Worm (Caenorhabditis elegans) whole organism, L4 larva: Measurements from ENCODE around the gene acs-1.

ENCODE experiments used
- F44E2.7 ChIP-seq: fragments of 200-800 bp; sonication (Bioruptor generic); IDR thresholded peaks from 2 replicates; pipeline ENCODE4 v2.1.2; 2022; ENCODE audit warnings: missing genetic modification characterization, missing compliant biosample characterization
- R02D3.7 ChIP-seq: fragments of 150-350 bp; sonication (generic microtip); optimal IDR thresholded peaks from 3 replicates; lab custom pipeline; 2014; ENCODE audit warnings: missing biosample characterization, missing genetic modification characterization
- T20F7.1 ChIP-seq: fragments of 200-800 bp; sonication (Bioruptor generic); optimal IDR thresholded peaks from 2 replicates; lab custom pipeline; 2018; ENCODE audit warnings: mild to moderate bottlenecking, missing genetic modification characterization, missing compliant biosample characterization
- Y5F2A.4 ChIP-seq: fragments of 200-800 bp; sonication (Bioruptor generic); optimal IDR thresholded peaks from 2 replicates; lab custom pipeline; 2018; ENCODE audit warnings: mild to moderate bottlenecking, missing genetic modification characterization, missing compliant biosample characterization
- aha-1 ChIP-seq: fragments of 150-350 bp; peaks from one replicate; lab custom pipeline; 2014; ENCODE audit warnings: missing biosample characterization, missing genetic modification characterization
- ama-1 ChIP-seq: fragments of 150-350 bp; optimal IDR thresholded peaks from 2 replicates; lab custom pipeline; 2014; ENCODE audit warnings: inconsistent platforms, mixed read lengths
- arid-1 ChIP-seq: fragments of 200-800 bp; sonication (Bioruptor generic); conservative IDR thresholded peaks from 2 replicates; pipeline ENCODE4 v1.3.6; 2022; ENCODE audit warnings: missing genetic modification reagents, missing genetic modification characterization, missing compliant biosample characterization
- ceh-28 ChIP-seq: fragments of 150-350 bp; optimal IDR thresholded peaks from 2 replicates; lab custom pipeline; 2014; ENCODE audit warnings: missing biosample characterization, missing genetic modification reagents, missing genetic modification characterization
- ceh-32 ChIP-seq: sonication (generic microtip); optimal IDR thresholded peaks from 2 replicates; lab custom pipeline; 2016; ENCODE audit warnings: mild to moderate bottlenecking, missing genetic modification characterization, missing compliant biosample characterization; ENCODE audit not compliant: poor library complexity
- ctbp-1 ChIP-seq: fragments of 200-800 bp; sonication (Bioruptor generic); IDR thresholded peaks from 2 replicates; pipeline ENCODE4 v1.3.6; 2022; ENCODE audit warnings: missing genetic modification reagents, missing genetic modification characterization, missing compliant biosample characterization
- daf-16 ChIP-seq, 3 experiments: sonication (generic microtip); optimal IDR thresholded peaks; 2 replicates each; lab custom pipeline; 2016 to 2017; ENCODE audit warnings: missing genetic modification characterization in 3 of 3, missing genetic modification reagents in 3 of 3, mild to moderate bottlenecking in 2 of 3, missing compliant biosample characterization in 2 of 3, missing biosample characterization in 1 of 3, moderate library complexity in 1 of 3
- daf-19 ChIP-seq: fragments of 200-800 bp; sonication (Bioruptor generic); conservative IDR thresholded peaks from 2 replicates; pipeline ENCODE4 v1.3.6; 2022; ENCODE audit warnings: missing genetic modification characterization, missing compliant biosample characterization
- dmd-6 ChIP-seq: fragments of 200-800 bp; sonication (Bioruptor generic); IDR thresholded peaks from 2 replicates; pipeline ENCODE4 v1.3.6; 2022; ENCODE audit warnings: missing genetic modification reagents, missing genetic modification characterization, missing compliant biosample characterization
- dmd-9 ChIP-seq: fragments of 200-800 bp; sonication (Bioruptor generic); IDR thresholded peaks from 2 replicates; pipeline ENCODE4 v1.3.6; 2022; ENCODE audit warnings: missing genetic modification reagents, missing genetic modification characterization, missing compliant biosample characterization
- dve-1 ChIP-seq: sonication (generic microtip); optimal IDR thresholded peaks from 2 replicates; lab custom pipeline; 2017; ENCODE audit warnings: antibody characterized with exemption, mild to moderate bottlenecking, missing genetic modification characterization, missing compliant biosample characterization; ENCODE audit not compliant: insufficient read depth
- egl-27 ChIP-seq: sonication (generic microtip); optimal IDR thresholded peaks from 3 replicates; lab custom pipeline; 2017; ENCODE audit warnings: missing biosample characterization, missing genetic modification reagents, missing genetic modification characterization
- fkh-10 ChIP-seq: fragments of 150-350 bp; optimal IDR thresholded peaks from 2 replicates; lab custom pipeline; 2014; ENCODE audit warnings: missing biosample characterization, missing genetic modification reagents, missing genetic modification characterization
- hlh-11 ChIP-seq: fragments of 200-800 bp; sonication (Bioruptor generic); optimal IDR thresholded peaks from 2 replicates; lab custom pipeline; 2018; ENCODE audit warnings: mild to moderate bottlenecking, missing genetic modification characterization, missing compliant biosample characterization
- hlh-30 ChIP-seq: sonication (generic microtip); optimal IDR thresholded peaks from 2 replicates; lab custom pipeline; 2017; ENCODE audit warnings: antibody characterized with exemption, mild to moderate bottlenecking, missing genetic modification characterization, missing compliant biosample characterization; ENCODE audit not compliant: insufficient read depth
- hmg-1.1 ChIP-seq: fragments of 200-800 bp; sonication (Bioruptor generic); IDR thresholded peaks from 2 replicates; pipeline ENCODE4 v1.3.6; 2022; ENCODE audit warnings: missing genetic modification reagents, missing genetic modification characterization, missing compliant biosample characterization
- jun-1 ChIP-seq: fragments of 150-350 bp; optimal IDR thresholded peaks from 2 replicates; lab custom pipeline; 2014; ENCODE audit warnings: missing biosample characterization, missing genetic modification reagents, missing genetic modification characterization
- lin-1 ChIP-seq: fragments of 200-800 bp; sonication (Bioruptor generic); IDR thresholded peaks from 2 replicates; pipeline ENCODE4 v1.3.6; 2022; ENCODE audit warnings: missing genetic modification reagents, missing genetic modification characterization, missing compliant biosample characterization
- mdl-1 ChIP-seq, 2 experiments: fragments of 150-350 bp in 1 of 2; sonication (generic microtip) in 1 of 2; optimal IDR thresholded peaks; 2 replicates each; lab custom pipeline; 2014 to 2017; ENCODE audit warnings: missing biosample characterization in 2 of 2, missing genetic modification characterization in 2 of 2
- mes-2 ChIP-seq: sonication (generic microtip); optimal IDR thresholded peaks from 2 replicates; lab custom pipeline; 2016; ENCODE audit warnings: missing genotype, mild to moderate bottlenecking, missing genetic modification characterization, missing compliant biosample characterization; ENCODE audit not compliant: poor library complexity, severe bottlenecking
- nhr-28 ChIP-seq: fragments of 150-350 bp; optimal IDR thresholded peaks from 2 replicates; lab custom pipeline; 2014; ENCODE audit warnings: missing biosample characterization, missing genetic modification characterization
- nhr-6 ChIP-seq: fragments of 150-350 bp; optimal IDR thresholded peaks from 2 replicates; lab custom pipeline; 2014; ENCODE audit warnings: missing biosample characterization, missing genetic modification characterization
- nhr-77 ChIP-seq: fragments of 150-350 bp; optimal IDR thresholded peaks from 2 replicates; lab custom pipeline; 2014; ENCODE audit warnings: missing biosample characterization, missing genetic modification characterization
- pqm-1 ChIP-seq: sonication (generic microtip); optimal IDR thresholded peaks from 2 replicates; lab custom pipeline; 2017; ENCODE audit warnings: missing biosample characterization, missing genetic modification characterization
- sdz-12 ChIP-seq: fragments of 200-800 bp; sonication (Bioruptor generic); optimal IDR thresholded peaks from 2 replicates; lab custom pipeline; 2018; ENCODE audit warnings: mild to moderate bottlenecking, missing genetic modification characterization, missing compliant biosample characterization
- snpc-1.2 ChIP-seq: fragments of 200-800 bp; sonication (Bioruptor generic); IDR thresholded peaks from 2 replicates; pipeline ENCODE4 v1.3.6; 2022; ENCODE audit warnings: missing genetic modification reagents, missing genetic modification characterization, missing compliant biosample characterization
- snpc-4 ChIP-seq: fragments of 150-350 bp; optimal IDR thresholded peaks from 2 replicates; lab custom pipeline; 2014; ENCODE audit warnings: missing biosample characterization, missing genetic modification characterization
- tag-97 ChIP-seq: fragments of 200-800 bp; sonication (Bioruptor generic); IDR thresholded peaks from 2 replicates; pipeline ENCODE4 v1.3.6; 2022; ENCODE audit warnings: missing genetic modification characterization, missing compliant biosample characterization
- tra-1 ChIP-seq: fragments of 200-800 bp; sonication (Bioruptor generic); IDR thresholded peaks from 2 replicates; pipeline ENCODE4 v1.3.6; 2022; ENCODE audit warnings: missing genetic modification reagents, missing genetic modification characterization, missing compliant biosample characterization
- unc-62 ChIP-seq, 3 experiments: fragments of 150-350 bp in 1 of 3; sonication (generic microtip); optimal IDR thresholded peaks in 2 of 3; peaks in 1 of 3; 1 replicate in 1 of 3; 2 replicates in 2 of 3; lab custom pipeline; 2014 to 2017; ENCODE audit warnings: missing biosample characterization in 3 of 3, missing genetic modification characterization in 3 of 3, missing genetic modification reagents in 3 of 3, missing genotype in 1 of 3
- zag-1 ChIP-seq: fragments of 150-350 bp; optimal IDR thresholded peaks from 2 replicates; lab custom pipeline; 2014; ENCODE audit warnings: missing biosample characterization, missing genetic modification characterization
- zip-11 ChIP-seq: fragments of 200-800 bp; sonication (Bioruptor generic); IDR thresholded peaks from 2 replicates; pipeline ENCODE4 v1.3.6; 2022; ENCODE audit warnings: missing genetic modification characterization, missing compliant biosample characterization
- ztf-11 ChIP-seq: fragments of 150-350 bp; optimal IDR thresholded peaks from 2 replicates; lab custom pipeline; 2014; ENCODE audit warnings: missing biosample characterization, missing genetic modification characterization
- ztf-7 ChIP-seq: fragments of 150-350 bp; optimal IDR thresholded peaks from 2 replicates; lab custom pipeline; 2014; ENCODE audit warnings: missing biosample characterization, missing genetic modification characterization

The acs-1 gene

DNA sequence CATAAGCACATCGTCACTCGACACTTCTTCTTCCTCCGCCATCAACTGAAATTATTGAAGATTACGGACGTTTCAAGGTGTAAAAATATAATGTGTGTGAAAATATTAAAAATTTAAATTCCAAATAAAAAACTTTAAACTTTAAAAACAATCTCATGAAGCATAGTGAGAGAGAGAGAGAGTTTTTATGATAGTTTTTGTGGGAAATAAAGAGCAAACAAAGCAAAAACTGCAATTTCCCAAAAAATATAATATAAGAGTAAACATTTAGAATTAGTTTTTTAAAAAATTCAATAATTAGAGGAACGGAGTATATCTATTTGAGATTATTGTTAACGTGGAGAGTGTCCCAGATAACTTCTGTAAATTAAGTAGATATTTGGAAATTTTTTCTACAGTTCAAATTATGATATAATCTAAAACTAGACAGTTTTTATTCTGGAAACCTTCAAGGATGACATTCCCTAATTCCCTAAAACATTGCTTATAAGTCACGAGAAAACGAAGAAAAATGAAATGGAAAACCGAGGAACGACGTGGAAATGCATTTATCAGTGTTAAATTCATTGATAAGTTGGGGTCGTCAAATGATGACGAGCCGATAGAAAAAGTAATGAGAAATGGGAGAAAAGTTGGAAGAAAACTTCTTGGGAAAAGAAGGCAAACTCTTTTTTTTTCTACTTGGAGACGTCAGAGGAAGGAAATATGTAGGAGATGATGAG is 21.8 kb downstream of the acs-1 start, which contains the start of gene dre-1:
Gene dre-1, minus strand, starts transcription at position 51 of the 722 bp plus-strand sequence.
- no peak for TF ChIP-seq daf-19 (GFP tag; lab: Robert Waterston, UW)
- peak; percentile 71 for TF ChIP-seq aha-1 (tag; lab: Kevin White, UChicago)
- TF ChIP-seq jun-1, result no peak
- no peak for TF ChIP-seq ztf-11 (tag; lab: Kevin White, UChicago)
- no peak for TF ChIP-seq F44E2.7
- no peak for TF ChIP-seq daf-16 (GFP tag; optimal IDR thresholded peaks at IDR 0.05; lab: Kevin White, UChicago)
- TF ChIP-seq daf-16 (tag; optimal IDR thresholded peaks at IDR 0.05; lab: Kevin White, UChicago), result peak; percentile 26
- no peak for TF ChIP-seq arid-1 (GFP tag; lab: Robert Waterston, UW)
- TF ChIP-seq hlh-11 (tag; lab: Kevin White, UChicago), result peak; percentile 14
- no peak for TF ChIP-seq egl-27 (tag; lab: Kevin White, UChicago)
- TF ChIP-seq dve-1, result peak; percentile 62
- TF ChIP-seq hlh-30 (tag; lab: Kevin White, UChicago), result peak; percentile 11
- no peak for TF ChIP-seq ceh-28 (tag; lab: Kevin White, UChicago)
- TF ChIP-seq nhr-28 (tag; lab: Kevin White, UChicago), result peak; percentile 45
- TF ChIP-seq pqm-1 (tag; lab: Kevin White, UChicago), result peak; percentile 37
- no peak for TF ChIP-seq sdz-12 (GFP tag; lab: Kevin White, UChicago)
- 0 out of 2 replicates have a peak, but pooled peaks have one; percentile 18 for TF ChIP-seq dmd-6

DNA sequence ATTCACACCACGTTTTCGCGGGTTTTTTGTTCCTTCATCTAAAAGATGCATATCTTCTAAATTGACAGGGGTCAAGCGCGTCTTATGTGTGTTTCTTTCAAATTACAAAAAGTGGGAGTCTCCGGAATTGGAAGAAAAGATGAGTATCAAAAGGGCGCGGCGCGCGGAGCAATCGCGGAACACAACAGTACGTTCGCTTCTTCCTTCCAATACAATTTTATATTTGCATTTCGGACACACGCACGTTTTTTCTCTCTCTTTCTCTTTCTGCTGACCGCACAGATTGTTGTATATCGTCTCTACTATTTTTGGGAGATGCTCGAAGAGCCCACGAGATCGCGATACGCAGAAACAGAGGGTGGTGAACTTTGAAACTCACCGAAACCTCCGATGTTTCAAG is 23.5 kb downstream of the acs-1 start:
- TF ChIP-seq mdl-1 (tag; optimal IDR thresholded peaks at IDR 0.05; lab: Kevin White, UChicago) (peak in 1 of 2 experiments; percentile 8), unc-62 (GFP tag; optimal IDR thresholded peaks at IDR 0.05 in 1 of 2; lab: Kevin White, UChicago) (peak in 1 of 2 experiments; percentile 95), unc-62 (tag; optimal IDR thresholded peaks at IDR 0.05; lab: Kevin White, UChicago) (no peak), aha-1 (tag; lab: Kevin White, UChicago) (peak; percentile 37), dve-1 (peak; percentile 22), R02D3.7 (tag; lab: Kevin White, UChicago) (no peak)
- TF ChIP-seq, all 104 proteins: peak for 4

DNA sequence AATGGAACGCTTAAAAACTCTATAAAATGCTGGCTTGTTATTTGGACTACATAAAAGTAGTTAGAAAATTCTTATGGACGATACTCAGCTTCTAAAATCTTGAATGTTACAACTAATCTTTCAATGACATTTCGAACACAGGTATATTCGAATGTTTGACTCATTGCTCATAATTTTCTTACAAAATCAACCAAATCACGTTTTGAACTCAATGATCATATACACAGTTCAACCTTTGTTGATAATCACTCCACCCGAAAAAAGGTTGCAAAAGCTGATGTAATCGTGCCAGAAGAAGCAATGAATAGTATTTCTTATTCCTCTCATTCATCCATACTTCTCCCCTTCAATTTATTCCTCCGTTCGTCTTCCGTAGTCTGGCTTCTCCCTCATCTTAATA is 24.4 kb downstream of the acs-1 start, which contains the start of gene K04A8.20:
Gene K04A8.20, plus strand, starts transcription at position 301 of the 400 bp plus-strand sequence.
- TF ChIP-seq mes-2 (tag; lab: Kevin White, UChicago) (no peak), daf-19 (GFP tag; lab: Robert Waterston, UW) (no peak), nhr-77 (tag; lab: Kevin White, UChicago) (no peak), ctbp-1 (GFP tag; lab: Robert Waterston, UW) (no peak), hmg-1.1 (GFP tag; lab: Robert Waterston, UW) (no peak), dve-1 (peak; percentile 2), nhr-6 (tag; lab: Kevin White, UChicago) (no peak)

DNA sequence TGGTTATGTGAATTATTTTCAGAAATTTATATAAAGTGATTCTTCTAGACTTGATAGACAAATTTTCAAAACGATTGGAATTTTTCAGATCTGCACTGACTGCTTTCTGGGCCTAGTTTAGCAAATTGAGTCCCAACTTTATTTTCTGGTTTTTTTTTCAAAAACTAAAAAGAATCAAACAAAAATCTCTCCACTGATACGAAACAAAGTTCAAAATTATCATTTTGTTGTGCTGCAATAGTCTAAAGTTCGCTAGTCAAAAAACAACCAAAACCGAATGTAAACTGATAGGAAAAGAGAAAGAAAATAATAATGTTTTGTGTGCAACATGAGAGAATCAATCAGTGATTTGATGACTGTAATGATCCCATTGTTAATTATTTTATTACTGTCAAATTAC is 25.1 kb downstream of the acs-1 start, which contains the start of gene lipl-4:
Gene lipl-4, plus strand, starts transcription at position 301 of the 400 bp plus-strand sequence.
- peak; percentile 1 for TF ChIP-seq dve-1
- TF ChIP-seq daf-16 (GFP tag; optimal IDR thresholded peaks at IDR 0.05; lab: Kevin White, UChicago), result no peak
- TF ChIP-seq daf-16 (tag; optimal IDR thresholded peaks at IDR 0.05; lab: Kevin White, UChicago), result peak; percentile 53
- TF ChIP-seq ctbp-1 (GFP tag; lab: Robert Waterston, UW), result no peak
- no peak for TF ChIP-seq sdz-12 (GFP tag; lab: Kevin White, UChicago)
- TF ChIP-seq tra-1 (GFP tag; lab: Robert Waterston, UW), result no peak
- no peak for TF ChIP-seq zag-1 (tag; lab: Kevin White, UChicago)
- TF ChIP-seq, all 104 proteins: peak for 2

DNA sequence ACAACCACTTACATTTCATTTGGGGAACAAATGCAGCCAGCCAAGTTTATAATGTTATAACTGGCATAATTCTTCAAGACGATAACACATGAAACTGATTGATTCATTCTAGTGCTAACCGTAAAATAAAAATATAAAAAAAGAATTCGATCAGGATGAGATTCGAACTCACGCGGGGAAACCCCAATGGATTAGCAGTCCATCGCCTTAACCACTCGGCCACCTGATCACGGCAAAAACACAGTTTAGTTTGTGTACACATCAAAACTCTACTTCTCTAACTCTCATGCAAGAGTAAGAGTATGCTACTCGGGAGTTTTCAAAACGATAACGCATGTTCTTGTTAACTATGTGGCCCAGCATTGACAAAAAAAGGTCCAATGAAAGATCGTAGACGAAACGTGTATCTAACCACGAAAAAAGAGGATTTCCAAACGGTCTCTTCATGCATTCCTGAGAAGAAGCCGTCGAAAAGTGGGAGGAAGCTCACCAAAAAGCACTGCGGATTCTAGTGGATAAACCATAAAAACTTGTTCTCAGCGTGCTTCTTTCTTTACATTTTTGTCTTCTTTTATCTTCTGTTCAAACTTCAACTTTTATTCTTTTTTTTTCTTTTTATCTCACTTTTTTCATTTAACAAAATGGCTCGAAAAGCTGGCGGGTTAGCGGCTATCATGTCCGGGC is 27.1 kb downstream of the acs-1 start, which contains the start of gene twk-10:
Gene twk-10, plus strand, starts transcription at position 634 of the 684 bp plus-strand sequence.
- TF ChIP-seq snpc-4 (tag; lab: Kevin White, UChicago) (no peak), tag-97 (GFP tag; lab: Robert Waterston, UW) (no peak), zip-11 (GFP tag; lab: Robert Waterston, UW) (no peak), fkh-10 (GFP tag; lab: Kevin White, UChicago) (no peak), zag-1 (tag; lab: Kevin White, UChicago) (no peak), mdl-1 (tag; optimal IDR thresholded peaks at IDR 0.05; lab: Kevin White, UChicago) (no peak), snpc-1.2 (GFP tag; lab: Robert Waterston, UW) (no peak), ceh-32 (tag; lab: Kevin White, UChicago) (no peak), nhr-77 (tag; lab: Kevin White, UChicago) (peak; percentile 30), nhr-6 (tag; lab: Kevin White, UChicago) (no peak), T20F7.1 (GFP tag; lab: Kevin White, UChicago) (no peak), dmd-9 (GFP tag; lab: Robert Waterston, UW) (0 out of 2 replicates have a peak, but pooled peaks have one; percentile 70), lin-1 (0 out of 2 replicates have a peak, but pooled peaks have one; percentile 42), ztf-7 (tag; lab: Kevin White, UChicago) (no peak), Y5F2A.4 (GFP tag; lab: Kevin White, UChicago) (no peak), ama-1 (lab: Kevin White, UChicago) (no peak)
